Worm (Caenorhabditis elegans) whole organism, L3 larva: ENCODE results near the gene hrg-1.
A peak's percentile ranks its signal among the peaks of the same experiment; 100 is the strongest.

Experiments used
- R02D3.7 ChIP-seq: fragments of 150-350 bp; optimal IDR thresholded peaks from 2 replicates; lab custom pipeline; 2014; ENCODE audit warnings: missing biosample characterization, missing genetic modification characterization
- ZK546.5 ChIP-seq: sonication (generic microtip); optimal IDR thresholded peaks from 2 replicates; lab custom pipeline; 2017; ENCODE audit warnings: missing biosample characterization, missing genetic modification characterization
- aly-2 ChIP-seq: fragments of 150-350 bp; optimal IDR thresholded peaks from 2 replicates; lab custom pipeline; 2014; ENCODE audit warnings: missing biosample characterization, missing genetic modification characterization
- ama-1 ChIP-seq: fragments of 150-350 bp; optimal IDR thresholded peaks from 2 replicates; lab custom pipeline; 2018
- ceh-16 ChIP-seq: sonication (generic microtip); optimal IDR thresholded peaks from 2 replicates; lab custom pipeline; 2017; ENCODE audit warnings: missing biosample characterization, missing genetic modification characterization
- ceh-28 ChIP-seq: fragments of 150-350 bp; optimal IDR thresholded peaks from 2 replicates; lab custom pipeline; 2014; ENCODE audit warnings: missing biosample characterization, missing genetic modification reagents, missing genetic modification characterization
- ceh-82 ChIP-seq: fragments of 150-350 bp; optimal IDR thresholded peaks from 2 replicates; lab custom pipeline; 2014; ENCODE audit warnings: missing biosample characterization, missing genetic modification characterization
- ceh-9 ChIP-seq: sonication (generic microtip); optimal IDR thresholded peaks from 2 replicates; lab custom pipeline; 2018; ENCODE audit warnings: missing biosample characterization, missing genetic modification characterization
- daf-12 ChIP-seq: fragments of 150-350 bp; optimal IDR thresholded peaks from 2 replicates; lab custom pipeline; 2014; ENCODE audit warnings: missing biosample characterization, missing genetic modification reagents, missing genetic modification characterization
- elt-1 ChIP-seq: fragments of 150-350 bp; optimal IDR thresholded peaks from 2 replicates; lab custom pipeline; 2014; ENCODE audit warnings: missing biosample characterization, missing genetic modification characterization
- elt-2 ChIP-seq: sonication (generic microtip); optimal IDR thresholded peaks from 2 replicates; lab custom pipeline; 2016; ENCODE audit warnings: missing genetic modification reagents, mild to moderate bottlenecking, missing genetic modification characterization, missing compliant biosample characterization
- elt-3 ChIP-seq, 3 experiments: fragments of 150-350 bp in 1 of 3; sonication (generic microtip) in 2 of 3; optimal IDR thresholded peaks; 2 replicates in 2 of 3; 4 replicates in 1 of 3; lab custom pipeline; 2014 to 2017; ENCODE audit warnings: missing biosample characterization in 3 of 3, missing genetic modification characterization in 3 of 3
- eor-1 ChIP-seq, 2 experiments: fragments of 150-350 bp; optimal IDR thresholded peaks; 2 replicates each; lab custom pipeline; 2014 to 2018; ENCODE audit warnings: missing biosample characterization in 2 of 2, missing genetic modification characterization in 2 of 2
- fkh-10 ChIP-seq: sonication (generic microtip); optimal IDR thresholded peaks from 2 replicates; lab custom pipeline; 2017; ENCODE audit warnings: missing biosample characterization, missing genetic modification reagents, missing genetic modification characterization
- fkh-2 ChIP-seq: fragments of 150-350 bp; optimal IDR thresholded peaks from 2 replicates; lab custom pipeline; 2014; ENCODE audit warnings: missing biosample characterization, missing genetic modification reagents, missing genetic modification characterization
- fos-1 ChIP-seq: fragments of 150-350 bp; optimal IDR thresholded peaks from 2 replicates; lab custom pipeline; 2014; ENCODE audit warnings: missing biosample characterization, missing genetic modification characterization
- hmg-11 ChIP-seq: sonication (generic microtip); optimal IDR thresholded peaks from 2 replicates; lab custom pipeline; 2016; ENCODE audit warnings: missing genetic modification characterization, missing compliant biosample characterization
- lin-15B ChIP-seq: fragments of 150-350 bp; optimal IDR thresholded peaks from 2 replicates; lab custom pipeline; 2014; ENCODE audit warnings: missing biosample characterization, missing genetic modification characterization
- lin-39 ChIP-seq: fragments of 150-350 bp; optimal IDR thresholded peaks from 2 replicates; lab custom pipeline; 2018; ENCODE audit warnings: missing biosample characterization, missing genetic modification reagents, missing genetic modification characterization
- lsy-12 ChIP-seq: sonication (generic microtip); optimal IDR thresholded peaks from 2 replicates; lab custom pipeline; 2016; ENCODE audit warnings: mild to moderate bottlenecking, missing genetic modification characterization, missing compliant biosample characterization
- mdl-1 ChIP-seq: fragments of 150-350 bp; optimal IDR thresholded peaks from 2 replicates; lab custom pipeline; 2014; ENCODE audit warnings: missing biosample characterization, missing genetic modification characterization
- mml-1 ChIP-seq: fragments of 150-350 bp; sonication (generic microtip); optimal IDR thresholded peaks from 3 replicates; lab custom pipeline; 2014; ENCODE audit warnings: missing biosample characterization, missing genetic modification characterization
- nfya-1 ChIP-seq: sonication (generic microtip); optimal IDR thresholded peaks from 2 replicates; lab custom pipeline; 2017; ENCODE audit warnings: missing genetic modification characterization, mild to moderate bottlenecking, missing compliant biosample characterization, antibody characterized with exemption, moderate library complexity; ENCODE audit not compliant: insufficient read depth
- nhr-11 ChIP-seq: fragments of 150-350 bp; optimal IDR thresholded peaks from 2 replicates; lab custom pipeline; 2014; ENCODE audit warnings: missing biosample characterization, missing genetic modification characterization
- nhr-12 ChIP-seq: fragments of 150-350 bp; optimal IDR thresholded peaks from 2 replicates; lab custom pipeline; 2014; ENCODE audit warnings: missing biosample characterization, missing genetic modification characterization
- nhr-237 ChIP-seq: fragments of 150-350 bp; optimal IDR thresholded peaks from 2 replicates; lab custom pipeline; 2014; ENCODE audit warnings: missing biosample characterization, missing genetic modification characterization
- nhr-25 ChIP-seq: sonication (generic microtip); optimal IDR thresholded peaks from 2 replicates; lab custom pipeline; 2017; ENCODE audit warnings: missing biosample characterization, missing genetic modification characterization
- nhr-28 ChIP-seq: fragments of 150-350 bp; optimal IDR thresholded peaks from 2 replicates; lab custom pipeline; 2014; ENCODE audit warnings: missing biosample characterization, missing genetic modification characterization
- nhr-43 ChIP-seq: sonication (generic microtip); optimal IDR thresholded peaks from 2 replicates; lab custom pipeline; 2016; ENCODE audit warnings: mild to moderate bottlenecking, missing genetic modification characterization, missing compliant biosample characterization; ENCODE audit not compliant: poor library complexity, severe bottlenecking
- nhr-67 ChIP-seq: fragments of 150-350 bp; optimal IDR thresholded peaks from 2 replicates; lab custom pipeline; 2014; ENCODE audit warnings: missing biosample characterization, missing genetic modification characterization
- nhr-76 ChIP-seq: fragments of 150-350 bp; sonication (generic microtip); optimal IDR thresholded peaks from 5 replicates; lab custom pipeline; 2014; ENCODE audit warnings: missing biosample characterization, missing genetic modification characterization
- nhr-77 ChIP-seq: fragments of 150-350 bp; optimal IDR thresholded peaks from 2 replicates; lab custom pipeline; 2014; ENCODE audit warnings: missing biosample characterization, missing genetic modification characterization
- pha-4 ChIP-seq: fragments of 150-350 bp; optimal IDR thresholded peaks from 2 replicates; lab custom pipeline; 2014; ENCODE audit warnings: missing biosample characterization, missing genetic modification reagents, missing genetic modification characterization
- sea-2 ChIP-seq: fragments of 150-350 bp; sonication (generic microtip); optimal IDR thresholded peaks from 4 replicates; lab custom pipeline; 2014; ENCODE audit warnings: missing biosample characterization, missing genetic modification reagents, missing genetic modification characterization
- skn-1 ChIP-seq: fragments of 150-350 bp; optimal IDR thresholded peaks from 2 replicates; lab custom pipeline; 2014; ENCODE audit warnings: missing biosample characterization, missing genetic modification characterization
- snpc-4 ChIP-seq: fragments of 150-350 bp; optimal IDR thresholded peaks from 2 replicates; lab custom pipeline; 2014; ENCODE audit warnings: missing biosample characterization, missing genetic modification characterization
- tbx-2 ChIP-seq: sonication (generic microtip); optimal IDR thresholded peaks from 2 replicates; lab custom pipeline; 2016; ENCODE audit warnings: mild to moderate bottlenecking, missing genetic modification characterization, missing compliant biosample characterization
- unc-39 ChIP-seq: sonication (generic microtip); optimal IDR thresholded peaks from 4 replicates; lab custom pipeline; 2017; ENCODE audit warnings: missing biosample characterization, missing genetic modification characterization
- zag-1 ChIP-seq: fragments of 150-350 bp; optimal IDR thresholded peaks from 2 replicates; lab custom pipeline; 2014; ENCODE audit warnings: missing biosample characterization, missing genetic modification characterization
- ztf-11 ChIP-seq: fragments of 150-350 bp; optimal IDR thresholded peaks from 2 replicates; lab custom pipeline; 2014; ENCODE audit warnings: missing biosample characterization, missing genetic modification characterization
- ztf-4 ChIP-seq: fragments of 150-350 bp; optimal IDR thresholded peaks from 2 replicates; lab custom pipeline; 2014; ENCODE audit warnings: missing biosample characterization, missing genetic modification characterization

hrg-1 gene

ce11 chrX:4005014-4005413, 11.0 kb downstream of the hrg-1 start, which contains the start of gene R02E12.4:
R02E12.4 (plus strand) TSS chrX:4005314.
- TF ChIP-seq ZK546.5 (tag; lab: Kevin White, UChicago) (no peak), lsy-12 (no peak), ztf-11 (no peak), ceh-16 (no peak), fos-1 (tag; lab: Kevin White, UChicago) (no peak), eor-1 (tag; optimal IDR thresholded peaks at IDR 0.05; lab: Kevin White, UChicago) (no peak), fkh-10 (GFP tag; lab: Kevin White, UChicago) (no peak), snpc-4 (tag; lab: Kevin White, UChicago) (no peak), elt-1 (tag; lab: Kevin White, UChicago) (no peak), skn-1 (no peak), ceh-28 (tag; lab: Kevin White, UChicago) (no peak), elt-3 (tag; optimal IDR thresholded peaks at IDR 0.05; lab: Kevin White, UChicago) (no peak), sea-2 (GFP tag; lab: Kevin White, UChicago) (no peak), ceh-82 (no peak), nhr-76 (no peak), ztf-4 (no peak), mml-1 (tag; lab: Kevin White, UChicago) (no peak), nhr-11 (tag; lab: Kevin White, UChicago) (no peak), nfya-1 (tag; lab: Kevin White, UChicago) (no peak), ceh-9 (tag; lab: Kevin White, UChicago) (no peak)
- TF ChIP-seq, all 47 proteins: peak for 0

DNA sequence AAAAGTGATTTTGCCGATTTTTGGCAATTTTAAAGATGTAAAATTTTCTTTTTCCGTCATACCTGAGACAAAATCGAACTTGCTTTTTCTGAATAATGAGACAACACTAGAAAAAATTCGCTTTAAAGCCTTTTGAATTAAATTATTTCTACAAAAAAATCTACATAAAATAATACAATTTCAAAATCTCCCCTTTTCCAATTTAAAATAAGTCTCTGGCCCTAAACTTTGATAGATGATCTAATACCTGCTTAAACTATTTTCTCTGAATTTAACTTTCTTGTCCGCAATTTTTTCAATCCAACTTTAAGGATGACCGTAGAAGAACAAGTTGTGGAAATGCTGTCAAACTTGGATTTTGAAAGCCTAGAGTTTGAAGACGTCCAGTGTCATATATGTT, 12.8 kb downstream of the hrg-1 start, which contains the start of gene R02E12.12:
Gene R02E12.12 (plus strand): TSS at position 301 of the 400 bp plus-strand sequence.
- TF ChIP-seq fkh-10 (GFP tag; lab: Kevin White, UChicago) (no peak), nhr-28 (tag; lab: Kevin White, UChicago) (no peak), ceh-82 (no peak), nhr-25 (tag; lab: Kevin White, UChicago) (no peak), skn-1 (no peak), sea-2 (GFP tag; lab: Kevin White, UChicago) (no peak), zag-1 (tag; lab: Kevin White, UChicago) (no peak), lin-39 (tag; lab: Kevin White, UChicago) (no peak), elt-2 (tag; lab: Kevin White, UChicago) (no peak), nhr-11 (tag; lab: Kevin White, UChicago) (no peak), daf-12 (no peak), tbx-2 (no peak), nhr-237 (no peak)
- TF ChIP-seq, all 47 proteins: peak for 0

- TF ChIP-seq daf-12 (no peak), skn-1 (no peak), nhr-76 (no peak), snpc-4 (tag; lab: Kevin White, UChicago) (no peak), mdl-1 (tag; lab: Kevin White, UChicago) (no peak), R02D3.7 (tag; lab: Kevin White, UChicago) (no peak), lin-15B (tag; lab: Kevin White, UChicago) (no peak), zag-1 (tag; lab: Kevin White, UChicago) (no peak), nhr-67 (tag; lab: Kevin White, UChicago) (no peak), ama-1 (lab: Kevin White, UChicago) (no peak), hmg-11 (no peak), lin-39 (tag; lab: Kevin White, UChicago) (no peak), nhr-28 (tag; lab: Kevin White, UChicago) (no peak), fkh-2 (tag; lab: Kevin White, UChicago) (no peak), nhr-12 (no peak)
- TF ChIP-seq, all 47 proteins: peak for 0
Observed at ce11 chrX:3997040-3997439, 19.0 kb downstream of the hrg-1 start, which contains the start of gene R02E12.5. R02E12.5 (plus strand) TSS chrX:3997340.

ce11 chrX:3994418-3994817, 21.6 kb downstream of the hrg-1 start:
- no peak for TF ChIP-seq unc-39
- no peak for TF ChIP-seq zag-1 (tag; lab: Kevin White, UChicago)
- no peak for TF ChIP-seq lsy-12
- TF ChIP-seq hmg-11: peak; percentile 40
- no peak for TF ChIP-seq nhr-11 (tag; lab: Kevin White, UChicago)
- no peak for TF ChIP-seq tbx-2
- TF ChIP-seq fkh-2 (tag; lab: Kevin White, UChicago): no peak
- no peak for TF ChIP-seq nhr-76
- TF ChIP-seq nhr-77 (tag; lab: Kevin White, UChicago): no peak
- no peak for TF ChIP-seq fkh-10 (GFP tag; lab: Kevin White, UChicago)
- no peak for TF ChIP-seq ceh-9 (tag; lab: Kevin White, UChicago)
- no peak for TF ChIP-seq aly-2 (tag; lab: Kevin White, UChicago)
- TF ChIP-seq nhr-43 (tag; lab: Kevin White, UChicago): peak; percentile 22
- no peak for TF ChIP-seq ceh-28 (tag; lab: Kevin White, UChicago)
- no peak for TF ChIP-seq nhr-237
- TF ChIP-seq ceh-16: no peak
- TF ChIP-seq ztf-4: no peak
- TF ChIP-seq pha-4 (tag; lab: Kevin White, UChicago): peak; percentile 41
- TF ChIP-seq elt-1 (tag; lab: Kevin White, UChicago): no peak
